Worm (Caenorhabditis elegans): ENCODE data around the gene twk-17.

The twk-17 gene

DNA sequence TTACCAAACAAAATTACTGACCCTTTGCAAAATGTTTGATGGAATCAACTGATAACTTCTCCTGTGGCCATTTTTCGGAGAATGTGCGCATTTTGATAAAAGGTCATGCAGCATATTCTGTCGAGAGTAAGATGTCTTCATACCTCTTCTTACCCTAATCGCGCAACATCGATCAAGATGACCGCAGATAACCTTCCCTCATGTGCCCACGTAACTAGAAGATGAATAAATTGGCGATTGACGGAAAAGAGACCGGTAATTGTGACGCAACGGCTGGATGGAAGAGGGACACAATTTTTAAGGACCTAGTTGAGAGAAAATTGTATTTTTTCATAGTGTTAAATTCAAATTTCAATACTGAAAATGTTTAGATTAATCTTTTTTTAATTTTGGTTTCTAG, 32.9 kb upstream of the twk-17 start:
- no peak for TF ChIP-seq sem-2 (GFP tag; optimal IDR thresholded peaks at IDR 0.05)
- TF ChIP-seq ham-2 (GFP tag; optimal IDR thresholded peaks at IDR 0.05), result no peak
- TF ChIP-seq mls-2 (tag; optimal IDR thresholded peaks at IDR 0.05), result no peak
- TF ChIP-seq nhr-237 (tag; optimal IDR thresholded peaks at IDR 0.05), result no peak
- no peak for TF ChIP-seq lin-32 (GFP tag; optimal IDR thresholded peaks at IDR 0.05)
- TF ChIP-seq nhr-2 (tag; optimal IDR thresholded peaks at IDR 0.05), result peak; percentile 94
- peak; percentile 92 for TF ChIP-seq elt-1 (tag; optimal IDR thresholded peaks at IDR 0.05; ENCODE audit: borderline replicate concordance, insufficient read depth)
- no peak for TF ChIP-seq ces-1 (GFP tag; optimal IDR thresholded peaks at IDR 0.05)
- TF ChIP-seq zip-8 (tag; optimal IDR thresholded peaks at IDR 0.05), result peak; percentile 57
- no peak for TF ChIP-seq lsy-2 (tag; optimal IDR thresholded peaks at IDR 0.05)
- TF ChIP-seq unc-62 (GFP tag; optimal IDR thresholded peaks at IDR 0.05), result peak; percentile 72

- TF ChIP-seq unc-39 (tag; optimal IDR thresholded peaks at IDR 0.05), result no peak
- TF ChIP-seq unc-62 (GFP tag; optimal IDR thresholded peaks at IDR 0.05), result no peak
- TF ChIP-seq nhr-2 (tag; optimal IDR thresholded peaks at IDR 0.05), result no peak
- TF ChIP-seq unc-120 (tag; optimal IDR thresholded peaks at IDR 0.05; ENCODE audit: poor library complexity, severe bottlenecking), result no peak
- no peak for TF ChIP-seq tbx-8 (GFP tag; optimal IDR thresholded peaks at IDR 0.05)
- no peak for TF ChIP-seq sptf-1 (tag; optimal IDR thresholded peaks at IDR 0.05)
- TF ChIP-seq blmp-1 (tag; optimal IDR thresholded peaks at IDR 0.05), result no peak
- TF ChIP-seq elt-1 (tag; optimal IDR thresholded peaks at IDR 0.05; ENCODE audit: borderline replicate concordance, insufficient read depth), result no peak
- no peak for TF ChIP-seq flh-1 (GFP tag; optimal IDR thresholded peaks at IDR 0.05)
- no peak for TF ChIP-seq lin-32 (GFP tag; optimal IDR thresholded peaks at IDR 0.05)
- no peak for TF ChIP-seq nhr-12 (tag; optimal IDR thresholded peaks at IDR 0.05)
These were observed 32.5 kb upstream of the twk-17 start for ce11 chrX:7640391-7640790.

- TF ChIP-seq nhr-28 (tag; optimal IDR thresholded peaks at IDR 0.05) (no peak), elt-1 (tag; optimal IDR thresholded peaks at IDR 0.05; ENCODE audit: borderline replicate concordance, insufficient read depth) (no peak), elt-3 (tag; optimal IDR thresholded peaks at IDR 0.05) (no peak), ztf-11 (tag; optimal IDR thresholded peaks at IDR 0.05) (no peak), nhr-12 (tag; optimal IDR thresholded peaks at IDR 0.05) (no peak), nhr-237 (tag; optimal IDR thresholded peaks at IDR 0.05) (no peak), unc-120 (tag; optimal IDR thresholded peaks at IDR 0.05; ENCODE audit: poor library complexity, severe bottlenecking) (no peak)
These were observed 30.9 kb upstream of the twk-17 start for ce11 chrX:7638790-7639189.

DNA sequence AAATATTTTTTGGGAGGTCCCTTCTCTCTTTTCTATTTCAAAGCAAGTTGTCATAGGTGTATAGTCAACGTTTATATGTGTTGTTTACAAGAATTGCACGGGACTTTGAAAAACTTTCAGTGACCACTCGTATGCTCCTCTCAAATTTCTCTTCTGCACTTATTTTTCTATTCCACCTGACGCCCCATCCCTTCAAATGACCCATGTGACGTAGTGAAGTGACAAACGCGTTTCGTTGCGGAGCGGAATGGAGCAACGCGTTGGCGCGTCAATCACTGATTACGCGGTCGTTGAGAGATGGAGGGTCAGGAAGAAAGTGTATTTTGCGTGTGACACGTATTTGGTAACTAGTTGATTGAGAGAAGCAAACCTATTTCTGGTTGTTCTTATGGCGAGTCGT, 28.2 kb upstream of the twk-17 start:
- TF ChIP-seq unc-39 (tag; optimal IDR thresholded peaks at IDR 0.05), result no peak
- TF ChIP-seq hlh-1 (tag; optimal IDR thresholded peaks at IDR 0.05), result peak; percentile 39
- no peak for TF ChIP-seq ceh-43 (GFP tag; optimal IDR thresholded peaks at IDR 0.05)
- no peak for TF ChIP-seq nhr-28 (tag; optimal IDR thresholded peaks at IDR 0.05)

DNA sequence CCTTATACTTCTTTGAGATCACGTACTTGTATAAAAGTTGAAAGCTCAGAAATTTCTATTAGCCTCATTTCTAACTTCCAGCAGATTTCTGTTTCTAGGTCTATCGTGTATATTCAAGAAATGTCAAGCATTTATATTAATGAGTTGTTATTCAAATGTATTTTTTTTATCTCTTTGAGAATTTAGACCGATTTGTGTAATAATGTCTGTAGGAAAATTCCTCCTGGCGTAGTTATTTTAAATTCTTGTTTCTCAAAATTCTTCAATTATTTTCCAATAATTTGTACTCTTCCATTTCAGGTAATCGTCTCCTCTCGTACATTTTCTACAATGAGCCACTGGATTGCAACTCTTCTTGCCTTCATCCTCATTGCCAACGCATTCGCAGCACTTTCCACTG, 19.5 kb upstream of the twk-17 start, which contains the start of gene nlp-61:
TSS of gene nlp-61 (plus strand) at position 301 of the 400 bp plus-strand sequence.
- TF ChIP-seq flh-1 (GFP tag; optimal IDR thresholded peaks at IDR 0.05) (no peak), ceh-43 (GFP tag; optimal IDR thresholded peaks at IDR 0.05) (no peak), elt-1 (tag; optimal IDR thresholded peaks at IDR 0.05; ENCODE audit: borderline replicate concordance, insufficient read depth) (no peak), snpc-4 (tag; optimal IDR thresholded peaks at IDR 0.05) (no peak), lin-13 (tag; optimal IDR thresholded peaks at IDR 0.05) (no peak), tbx-8 (GFP tag; optimal IDR thresholded peaks at IDR 0.05) (no peak), drap-1 (GFP tag; optimal IDR thresholded peaks at IDR 0.05) (no peak), M03D4.4 (tag; optimal IDR thresholded peaks at IDR 0.05) (no peak), mls-2 (tag; optimal IDR thresholded peaks at IDR 0.05) (no peak), ham-2 (GFP tag; optimal IDR thresholded peaks at IDR 0.05) (no peak), cnd-1 (tag; optimal IDR thresholded peaks at IDR 0.05) (no peak)

ce11 chrX:7614466-7614865, 6.6 kb upstream of the twk-17 start:
- TF ChIP-seq nhr-76 (tag; optimal IDR thresholded peaks at IDR 0.05) (no peak), unc-62 (GFP tag; optimal IDR thresholded peaks at IDR 0.05) (no peak), unc-39 (tag; optimal IDR thresholded peaks at IDR 0.05) (no peak), bed-3 (GFP tag; optimal IDR thresholded peaks at IDR 0.05) (no peak), nhr-2 (tag; optimal IDR thresholded peaks at IDR 0.05) (no peak)
